Fruit fly (Drosophila melanogaster) whole organism, embryonic: Measurements from ENCODE around the gene dia.

Source experiments
- B-H1 ChIP-seq: fragments of 200-800 bp; sonication (Bioruptor generic); IDR thresholded peaks from 3 replicates; pipeline ENCODE4 v1.3.6; 2022; ENCODE audit warnings: missing biosample characterization, missing genetic modification characterization
- Blimp-1 ChIP-seq: fragments of 200-800 bp; sonication (Bioruptor generic); optimal IDR thresholded peaks from 3 replicates; lab custom pipeline; 2018; ENCODE audit warnings: missing biosample characterization, missing genetic modification characterization, mild to moderate bottlenecking, moderate library complexity, missing genetic modification reagents
- CG10147 ChIP-seq: fragments of 200-800 bp; sonication (Bioruptor generic); optimal IDR thresholded peaks from 2 replicates; lab custom pipeline; 2019; ENCODE audit warnings: missing biosample characterization, mild to moderate bottlenecking, missing genetic modification characterization, moderate library complexity
- CG12104 ChIP-seq: fragments of 200-800 bp; sonication (Bioruptor generic); optimal IDR thresholded peaks from 3 replicates; lab custom pipeline; 2016; ENCODE audit warnings: missing biosample characterization, missing genetic modification characterization
- CG15073 ChIP-seq: fragments of 200-800 bp; sonication (Bioruptor generic); optimal IDR thresholded peaks from 2 replicates; lab custom pipeline; 2016; ENCODE audit warnings: missing biosample characterization, missing genetic modification characterization
- CG15601 ChIP-seq: fragments of 200-800 bp; sonication (Bioruptor generic); optimal IDR thresholded peaks from 3 replicates; lab custom pipeline; 2019; ENCODE audit warnings: missing biosample characterization, mild to moderate bottlenecking, missing genetic modification characterization, moderate library complexity
- CG16863 ChIP-seq: fragments of 200-800 bp; sonication (Bioruptor generic); optimal IDR thresholded peaks from 3 replicates; lab custom pipeline; 2016; ENCODE audit warnings: missing biosample characterization, missing genetic modification characterization
- CG2889 ChIP-seq: fragments of 200-800 bp; sonication (Bioruptor generic); IDR thresholded peaks from 3 replicates; pipeline ENCODE4 v1.3.6; 2022; ENCODE audit warnings: missing biosample characterization, missing genetic modification characterization
- CG30403 ChIP-seq: fragments of 200-800 bp; sonication (Bioruptor generic); optimal IDR thresholded peaks from 3 replicates; lab custom pipeline; 2016; ENCODE audit warnings: missing biosample characterization, missing genetic modification characterization
- CG33557 ChIP-seq: fragments of 200-800 bp; sonication (Bioruptor generic); optimal IDR thresholded peaks from 2 replicates; lab custom pipeline; 2019; ENCODE audit warnings: missing biosample characterization, mild to moderate bottlenecking, missing genetic modification characterization, moderate library complexity
- CG3838 ChIP-seq: fragments of 200-800 bp; sonication (Bioruptor generic); optimal IDR thresholded peaks from 3 replicates; lab custom pipeline; 2016; ENCODE audit warnings: missing biosample characterization, missing genetic modification characterization
- CG42726 ChIP-seq: fragments of 200-800 bp; sonication (Bioruptor generic); IDR thresholded peaks from 2 replicates; pipeline ENCODE4 v1.3.6; 2022; ENCODE audit warnings: missing biosample characterization, missing genetic modification characterization; ENCODE audit not compliant: partially characterized antibody
- CG4707 ChIP-seq: fragments of 200-800 bp; sonication (Bioruptor generic); optimal IDR thresholded peaks from 2 replicates; lab custom pipeline; 2018; ENCODE audit warnings: missing biosample characterization, mild to moderate bottlenecking, missing genetic modification characterization, moderate library complexity
- CG6791 ChIP-seq: fragments of 200-800 bp; sonication (Bioruptor generic); IDR thresholded peaks from 3 replicates; pipeline ENCODE4 v1.3.6; 2022; ENCODE audit warnings: missing biosample characterization, missing genetic modification characterization; ENCODE audit not compliant: partially characterized antibody
- CG7839 ChIP-seq: fragments of 200-800 bp; sonication (Bioruptor generic); optimal IDR thresholded peaks from 3 replicates; lab custom pipeline; 2018; ENCODE audit warnings: missing biosample characterization, mild to moderate bottlenecking, missing genetic modification characterization, moderate library complexity
- CG7963 ChIP-seq: fragments of 200-800 bp; sonication (Bioruptor generic); IDR thresholded peaks from 3 replicates; pipeline ENCODE4 v1.3.6; 2022; ENCODE audit warnings: missing biosample characterization, missing genetic modification characterization; ENCODE audit not compliant: partially characterized antibody
- CG8359 ChIP-seq: fragments of 200-800 bp; sonication (Bioruptor generic); optimal IDR thresholded peaks from 2 replicates; lab custom pipeline; 2017; ENCODE audit warnings: missing biosample characterization, mild to moderate bottlenecking, missing genetic modification characterization, borderline replicate concordance
- CG9215 ChIP-seq: fragments of 200-800 bp; sonication (Bioruptor generic); IDR thresholded peaks from 2 replicates; pipeline ENCODE4 v1.3.6; 2022; ENCODE audit warnings: missing biosample characterization, missing genetic modification characterization
- CkIIα-i1 ChIP-seq: fragments of 200-800 bp; sonication (Bioruptor generic); IDR thresholded peaks from 2 replicates; pipeline ENCODE4 v1.3.6; 2022; ENCODE audit warnings: missing biosample characterization, missing genetic modification characterization
- CrebB ChIP-seq: fragments of 200-800 bp; sonication (Bioruptor generic); optimal IDR thresholded peaks from 3 replicates; lab custom pipeline; 2018; ENCODE audit warnings: missing biosample characterization, mild to moderate bottlenecking, missing genetic modification characterization
- Dfd ChIP-seq, 2 experiments: fragments of >200 bp; optimal IDR thresholded peaks; 2 replicates each; lab custom pipeline; 2017; ENCODE audit warnings: missing biosample characterization in 2 of 2, missing genetic modification characterization in 2 of 2
- NC2β ChIP-seq: fragments of 200-800 bp; sonication (Bioruptor generic); optimal IDR thresholded peaks from 2 replicates; lab custom pipeline; 2016; ENCODE audit warnings: missing biosample characterization, missing genetic modification characterization
- Nf-YB ChIP-seq: fragments of 200-800 bp; sonication (Bioruptor generic); optimal IDR thresholded peaks from 3 replicates; lab custom pipeline; 2019; ENCODE audit warnings: missing biosample characterization, mild to moderate bottlenecking, missing genetic modification characterization, moderate library complexity
- Opbp ChIP-seq: fragments of 200-800 bp; sonication (Bioruptor generic); IDR thresholded peaks from 3 replicates; pipeline ENCODE4 v1.3.6; 2022; ENCODE audit warnings: missing biosample characterization, missing genetic modification characterization; ENCODE audit not compliant: partially characterized antibody
- Optix ChIP-seq: fragments of 200-800 bp; sonication (Bioruptor generic); IDR thresholded peaks from 3 replicates; pipeline ENCODE4 v1.3.6; 2022; ENCODE audit warnings: missing biosample characterization, missing genetic modification characterization
- PHDP ChIP-seq: fragments of 200-800 bp; sonication (Bioruptor generic); optimal IDR thresholded peaks from 3 replicates; lab custom pipeline; 2018; ENCODE audit warnings: missing biosample characterization, mild to moderate bottlenecking, missing genetic modification characterization, moderate library complexity
- Rx ChIP-seq: fragments of 200-800 bp; sonication (Bioruptor generic); IDR thresholded peaks from 2 replicates; pipeline ENCODE4 v1.3.6; 2022; ENCODE audit warnings: missing biosample characterization, missing genetic modification characterization
- Side ChIP-seq: fragments of 200-800 bp; sonication (Bioruptor generic); optimal IDR thresholded peaks from 2 replicates; lab custom pipeline; 2016; ENCODE audit warnings: missing biosample characterization, missing genetic modification characterization
- Sin3A ChIP-seq: fragments of >200 bp; optimal IDR thresholded peaks from 2 replicates; lab custom pipeline; 2018
- Taf1 ChIP-seq: fragments of 200-800 bp; sonication (Bioruptor generic); IDR thresholded peaks from 2 replicates; pipeline ENCODE4 v1.3.6; 2022; ENCODE audit warnings: missing biosample characterization, missing genetic modification characterization
- ab ChIP-seq: fragments of 200-800 bp; sonication (Bioruptor generic); optimal IDR thresholded peaks from 2 replicates; lab custom pipeline; 2016; ENCODE audit warnings: missing biosample characterization, missing genetic modification characterization
- bigmax ChIP-seq: fragments of 200-800 bp; sonication (Bioruptor generic); optimal IDR thresholded peaks from 2 replicates; lab custom pipeline; 2018; ENCODE audit warnings: missing biosample characterization, mild to moderate bottlenecking, missing genetic modification characterization
- bsh ChIP-seq, 2 experiments: fragments of 200-800 bp; sonication (Bioruptor generic); optimal IDR thresholded peaks; 2 replicates each; lab custom pipeline; 2017 to 2018; ENCODE audit warnings: mild to moderate bottlenecking in 2 of 2, missing biosample characterization in 2 of 2, missing genetic modification characterization in 2 of 2, moderate library complexity in 1 of 2
- caup ChIP-seq: fragments of 200-800 bp; sonication (Bioruptor generic); optimal IDR thresholded peaks from 3 replicates; lab custom pipeline; 2017; ENCODE audit warnings: missing biosample characterization, mild to moderate bottlenecking, missing genetic modification characterization, moderate library complexity; ENCODE audit not compliant: severe bottlenecking
- dimm ChIP-seq: fragments of 200-800 bp; sonication (Bioruptor generic); IDR thresholded peaks from 2 replicates; pipeline ENCODE4 v1.3.6; 2022; ENCODE audit warnings: missing biosample characterization, missing genetic modification characterization
- eve ChIP-seq, 2 experiments: fragments of >200 bp; optimal IDR thresholded peaks; 2 replicates each; lab custom pipeline; 2017; ENCODE audit warnings: missing biosample characterization in 2 of 2, missing genetic modification characterization in 2 of 2
- ewg ChIP-seq: fragments of 200-800 bp; sonication (Bioruptor generic); optimal IDR thresholded peaks from 3 replicates; lab custom pipeline; 2017; ENCODE audit warnings: mild to moderate bottlenecking, missing biosample characterization, missing genetic modification reagents, missing genetic modification characterization
- hb ChIP-seq: fragments of 200-800 bp; sonication (Bioruptor generic); IDR thresholded peaks from 3 replicates; pipeline ENCODE4 v1.3.6; 2022; ENCODE audit warnings: missing biosample characterization, missing genetic modification characterization; ENCODE audit not compliant: partially characterized antibody
- hkb ChIP-seq, 2 experiments: fragments of 200-800 bp in 1 of 2; fragments of >200 bp in 1 of 2; sonication (Bioruptor generic) in 1 of 2; IDR thresholded peaks in 1 of 2; optimal IDR thresholded peaks in 1 of 2; 2 replicates each; pipeline versions ENCODE4 v1.3.6 to Lab custom; 2017 to 2022; ENCODE audit warnings: missing biosample characterization in 1 of 2, missing genetic modification characterization in 1 of 2
- lov ChIP-seq, 2 experiments: fragments of 200-800 bp in 1 of 2; fragments of >200 bp in 1 of 2; sonication (Bioruptor generic) in 1 of 2; IDR thresholded peaks in 1 of 2; optimal IDR thresholded peaks in 1 of 2; 2 replicates in 1 of 2; 3 replicates in 1 of 2; pipeline versions ENCODE4 v1.3.6 to Lab custom; 2017 to 2022; ENCODE audit warnings: missing biosample characterization in 1 of 2, missing genetic modification characterization in 1 of 2
- mam ChIP-seq: fragments of 200-800 bp; sonication (Bioruptor generic); optimal IDR thresholded peaks from 3 replicates; lab custom pipeline; 2016; ENCODE audit warnings: missing biosample characterization, missing genetic modification characterization
- p53 ChIP-seq: fragments of 200-800 bp; sonication (Bioruptor generic); optimal IDR thresholded peaks from 2 replicates; lab custom pipeline; 2016; ENCODE audit warnings: missing biosample characterization, missing genetic modification characterization
- pan ChIP-seq, 4 experiments: fragments of >200 bp in 3 of 4; fragments of 200-800 bp in 1 of 4; sonication (Bioruptor generic) in 1 of 4; optimal IDR thresholded peaks in 3 of 4; IDR thresholded peaks in 1 of 4; 2 replicates each; pipeline versions ENCODE4 v1.3.6 to Lab custom; 2017 to 2022; ENCODE audit warnings: missing biosample characterization in 2 of 4, missing genetic modification characterization in 2 of 4, mixed read lengths in 1 of 4
- peb ChIP-seq: fragments of 200-800 bp; sonication (Bioruptor generic); IDR thresholded peaks from 2 replicates; pipeline ENCODE4 v1.3.6; 2022; ENCODE audit warnings: missing biosample characterization, missing genetic modification characterization
- slou ChIP-seq: fragments of 200-800 bp; sonication (Bioruptor generic); optimal IDR thresholded peaks from 3 replicates; lab custom pipeline; 2016; ENCODE audit warnings: missing biosample characterization, missing genetic modification characterization
- unpg ChIP-seq: fragments of 200-800 bp; sonication (Bioruptor generic); optimal IDR thresholded peaks from 3 replicates; lab custom pipeline; 2018; ENCODE audit warnings: missing biosample characterization, mild to moderate bottlenecking, missing genetic modification characterization, moderate library complexity
- usp ChIP-seq: fragments of >200 bp; optimal IDR thresholded peaks from 2 replicates; lab custom pipeline; 2017; ENCODE audit warnings: missing biosample characterization, missing genetic modification characterization
- vfl ChIP-seq: fragments of 200-800 bp; sonication (Bioruptor generic); optimal IDR thresholded peaks from 2 replicates; lab custom pipeline; 2016; ENCODE audit warnings: missing biosample characterization, missing genetic modification characterization
- zfh1 ChIP-seq: fragments of 200-800 bp; sonication (Bioruptor generic); IDR thresholded peaks from 3 replicates; pipeline ENCODE4 v1.3.6; 2022; ENCODE audit warnings: missing biosample characterization, missing genetic modification characterization

The dia gene

DNA sequence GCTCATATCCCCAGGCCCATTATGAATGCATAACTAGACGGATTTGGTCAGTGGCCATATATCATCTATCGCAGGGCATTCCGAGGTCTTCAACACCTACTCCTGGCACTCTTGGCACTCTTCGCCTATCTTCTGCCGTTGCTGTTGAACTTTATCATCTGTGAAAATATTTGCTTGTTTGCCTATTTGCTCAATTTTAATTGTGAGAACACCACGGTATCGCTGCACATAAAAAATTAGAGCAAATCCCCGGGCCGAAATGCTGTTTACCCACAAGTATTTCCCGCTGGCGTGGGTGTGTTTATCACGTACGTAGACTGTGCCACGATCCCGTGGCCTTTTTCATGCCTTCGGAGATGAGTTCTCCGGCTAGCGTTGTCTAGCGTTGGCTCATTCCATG, 22.8 kb downstream of the dia start (continued):
- peak; percentile 1 for TF ChIP-seq mam (GFP tag; lab: Kevin White, UChicago)
- TF ChIP-seq Dfd (GFP tag; optimal IDR thresholded peaks at IDR 0.05; lab: Kevin White, UChicago): no peak
- peak; percentile 13 for TF ChIP-seq CG3838 (GFP tag; lab: Kevin White, UChicago)
- TF ChIP-seq Side (GFP tag; lab: Kevin White, UChicago): peak; percentile 75
- no peak for TF ChIP-seq Sin3A (lab: Kevin White, UChicago)
- peak; percentile 68 for TF ChIP-seq CG15601
- TF ChIP-seq bigmax: peak; percentile 56
- TF ChIP-seq hb: no peak
- TF ChIP-seq Rx (GFP tag; lab: Robert Waterston, UW): 0 out of 2 replicates have a peak, but pooled peaks have one; percentile 20
- peak; percentile 56 for TF ChIP-seq CG10147
- TF ChIP-seq CG30403 (GFP tag; lab: Kevin White, UChicago): peak; percentile 34
- no peak for TF ChIP-seq ab (GFP tag; lab: Kevin White, UChicago)
- no peak for TF ChIP-seq CG7963 (GFP tag; lab: Robert Waterston, UW)
- TF ChIP-seq lov (optimal IDR thresholded peaks at IDR 0.05; lab: Kevin White, UChicago): no peak
- TF ChIP-seq lov (GFP tag; IDR thresholded peaks at IDR 0.05; lab: Robert Waterston, UW): no peak
- peak; percentile 61 for TF ChIP-seq CG4707 (GFP tag; lab: Kevin White, UChicago)
- peak; percentile 31 for TF ChIP-seq p53 (GFP tag; lab: Kevin White, UChicago)
- TF ChIP-seq vfl (GFP tag; lab: Kevin White, UChicago): no peak
- TF ChIP-seq CG42726 (GFP tag; lab: Robert Waterston, UW): no peak
- TF ChIP-seq CG7839 (tag; lab: Kevin White, UChicago): peak; percentile 32
- TF ChIP-seq Nf-YB (GFP tag; lab: Kevin White, UChicago): peak; percentile 51
- TF ChIP-seq Opbp (GFP tag; lab: Robert Waterston, UW): no peak
- peak; percentile 42 for TF ChIP-seq CG16863 (GFP tag; lab: Kevin White, UChicago)
- TF ChIP-seq CG6791 (GFP tag; lab: Robert Waterston, UW): no peak
- peak; percentile 63 for TF ChIP-seq CG33557 (GFP tag; lab: Kevin White, UChicago)
- TF ChIP-seq ewg (GFP tag; lab: Kevin White, UChicago): peak; percentile 47
- TF ChIP-seq CG12104: peak; percentile 73
- TF ChIP-seq hkb (optimal IDR thresholded peaks at IDR 0.05; lab: Kevin White, UChicago): no peak
- peak; percentile 67 for TF ChIP-seq hkb (GFP tag; IDR thresholded peaks at IDR 0.05; lab: Robert Waterston, UW)
- no peak for TF ChIP-seq slou (GFP tag; lab: Kevin White, UChicago)
- TF ChIP-seq CkIIα-i1 (GFP tag; lab: Robert Waterston, UW): no peak
- TF ChIP-seq peb (GFP tag; lab: Robert Waterston, UW): 0 out of 2 replicates have a peak, but pooled peaks have one; percentile 28
- TF ChIP-seq CG2889 (GFP tag; lab: Robert Waterston, UW): no peak
- TF ChIP-seq Optix (GFP tag; lab: Robert Waterston, UW): peak; percentile 38; the same call in 1 of the 3 replicates
- TF ChIP-seq Blimp-1 (GFP tag; lab: Kevin White, UChicago): peak; percentile 50
- TF ChIP-seq pan (optimal IDR thresholded peaks at IDR 0.05; lab: Kevin White, UChicago): no peak
- peak in 1 of 2 experiments; percentile 43 for TF ChIP-seq pan (GFP tag; optimal IDR thresholded peaks at IDR 0.05 in 1 of 2, IDR thresholded peaks at IDR 0.05 in 1 of 2)
- TF ChIP-seq zfh1 (GFP tag; lab: Robert Waterston, UW): peak; percentile 74; the same call in 2 of the 3 replicates
- TF ChIP-seq B-H1 (GFP tag; lab: Robert Waterston, UW): no peak
- TF ChIP-seq CrebB (tag; lab: Kevin White, UChicago): peak; percentile 80
- peak; percentile 50 for TF ChIP-seq NC2β
- no peak for TF ChIP-seq CG9215 (GFP tag; lab: Robert Waterston, UW)
- no peak for TF ChIP-seq Taf1 (GFP tag; lab: Robert Waterston, UW)
- TF ChIP-seq caup (GFP tag; lab: Kevin White, UChicago): peak; percentile 73
- TF ChIP-seq PHDP (tag; lab: Kevin White, UChicago): peak; percentile 54
- no peak for TF ChIP-seq CG15073 (GFP tag; lab: Kevin White, UChicago)
- peak; percentile 59 for TF ChIP-seq CG8359 (GFP tag; lab: Kevin White, UChicago)
- TF ChIP-seq dimm: no peak
- TF ChIP-seq unpg (GFP tag; lab: Kevin White, UChicago): peak; percentile 58
- TF ChIP-seq bsh (GFP tag; optimal IDR thresholded peaks at IDR 0.05; lab: Kevin White, UChicago): peak in 1 of 2 experiments; percentile 66
- TF ChIP-seq eve (GFP tag; optimal IDR thresholded peaks at IDR 0.05; lab: Kevin White, UChicago): no peak
- TF ChIP-seq usp (GFP tag; lab: Kevin White, UChicago): no peak
